Worm (Caenorhabditis elegans) whole organism, mixed stage, embryonic: ENCODE measurements around the gene set-27.

ENCODE experiments used
- ceh-39 ChIP-seq: fragments of 150-350 bp; optimal IDR thresholded peaks from 2 replicates; lab custom pipeline; 2014; ENCODE audit warnings: missing biosample characterization, missing genetic modification characterization
- ceh-43 ChIP-seq: fragments of 200-800 bp; sonication (Bioruptor generic); optimal IDR thresholded peaks from 2 replicates; lab custom pipeline; 2018; ENCODE audit warnings: mild to moderate bottlenecking, missing genetic modification characterization, moderate library complexity, missing compliant biosample characterization
- hlh-1 ChIP-seq: fragments of 150-350 bp; optimal IDR thresholded peaks from 2 replicates; lab custom pipeline; 2014; ENCODE audit warnings: missing biosample characterization, missing genetic modification reagents, missing genetic modification characterization
- lin-13 ChIP-seq: fragments of 150-350 bp; optimal IDR thresholded peaks from 2 replicates; lab custom pipeline; 2014; ENCODE audit warnings: missing biosample characterization, missing genetic modification characterization
- lsy-2 ChIP-seq: fragments of 150-350 bp; optimal IDR thresholded peaks from 2 replicates; lab custom pipeline; 2014; ENCODE audit warnings: missing biosample characterization, missing genetic modification characterization
- mep-1 ChIP-seq: fragments of 150-350 bp; optimal IDR thresholded peaks from 2 replicates; lab custom pipeline; 2017; ENCODE audit warnings: missing biosample characterization, missing genetic modification reagents, missing genetic modification characterization, inconsistent platforms
- nhr-2 ChIP-seq: fragments of 150-350 bp; optimal IDR thresholded peaks from 2 replicates; lab custom pipeline; 2014; ENCODE audit warnings: missing biosample characterization, missing genetic modification characterization
- nhr-237 ChIP-seq: fragments of 150-350 bp; optimal IDR thresholded peaks from 2 replicates; lab custom pipeline; 2014; ENCODE audit warnings: missing biosample characterization, missing genetic modification characterization
- nhr-28 ChIP-seq: fragments of 150-350 bp; optimal IDR thresholded peaks from 2 replicates; lab custom pipeline; 2014; ENCODE audit warnings: missing biosample characterization, missing genetic modification characterization
- snpc-4 ChIP-seq: fragments of 150-350 bp; optimal IDR thresholded peaks from 2 replicates; lab custom pipeline; 2014; ENCODE audit warnings: missing biosample characterization, missing genetic modification characterization
- tbx-8 ChIP-seq: fragments of 200-800 bp; sonication (Bioruptor generic); optimal IDR thresholded peaks from 2 replicates; lab custom pipeline; 2018; ENCODE audit warnings: mild to moderate bottlenecking, missing genetic modification characterization, moderate library complexity, missing compliant biosample characterization
- unc-120 ChIP-seq: sonication (generic microtip); optimal IDR thresholded peaks from 2 replicates; lab custom pipeline; 2017; ENCODE audit warnings: missing genetic modification characterization, missing compliant biosample characterization; ENCODE audit not compliant: poor library complexity, severe bottlenecking
- unc-39 ChIP-seq: fragments of 150-350 bp; optimal IDR thresholded peaks from 2 replicates; lab custom pipeline; 2014; ENCODE audit warnings: missing biosample characterization, missing genetic modification characterization
- zip-8 ChIP-seq: fragments of 150-350 bp; optimal IDR thresholded peaks from 2 replicates; lab custom pipeline; 2014; ENCODE audit warnings: missing biosample characterization, missing genetic modification characterization
- ztf-11 ChIP-seq: fragments of 150-350 bp; optimal IDR thresholded peaks from 2 replicates; lab custom pipeline; 2014; ENCODE audit warnings: missing biosample characterization, missing genetic modification characterization

The set-27 gene

ce11 chrIII:2746553-2746952, 45.8 kb downstream of the set-27 start, which contains the start of gene Y71H2AM.14:
TSS of gene Y71H2AM.14 (minus strand) at chrIII:2746653.
- no peak for TF ChIP-seq unc-120 (tag; lab: Kevin White, UChicago)
- TF ChIP-seq zip-8 (tag; lab: Kevin White, UChicago), result no peak
- TF ChIP-seq ztf-11 (tag; lab: Kevin White, UChicago), result no peak
- no peak for TF ChIP-seq unc-39 (tag; lab: Kevin White, UChicago)
- no peak for TF ChIP-seq ceh-39 (tag; lab: Kevin White, UChicago)
- TF ChIP-seq mep-1, result no peak
- TF ChIP-seq ceh-43 (GFP tag; lab: Kevin White, UChicago), result no peak
- TF ChIP-seq nhr-237 (tag; lab: Kevin White, UChicago), result no peak

DNA sequence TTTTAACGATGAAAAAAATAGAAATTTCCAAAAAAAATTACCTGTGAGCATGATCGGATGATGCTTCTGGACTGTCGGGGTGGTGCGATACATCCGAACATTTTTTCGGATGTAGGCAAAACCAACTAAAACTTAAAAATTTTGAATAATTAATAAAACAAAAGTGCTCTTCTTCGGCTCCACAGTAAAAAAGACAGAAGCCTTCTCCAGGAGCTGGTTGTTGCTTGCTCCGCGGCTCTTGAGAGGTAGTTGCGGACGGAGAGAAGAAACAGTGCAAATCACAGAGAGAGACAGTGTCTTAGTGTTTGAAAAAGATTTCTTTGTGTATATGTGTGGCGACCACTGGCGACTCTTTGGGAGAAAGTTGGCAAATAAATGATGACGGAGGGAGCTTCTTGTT, 55.5 kb downstream of the set-27 start, which contains the start of gene gldi-9:
TSS of gene gldi-9 (minus strand) at position 101 of the 400 bp plus-strand sequence.
- no peak for TF ChIP-seq nhr-28
- TF ChIP-seq hlh-1 (tag; lab: Kevin White, UChicago), result no peak
- no peak for TF ChIP-seq lsy-2 (tag; lab: Kevin White, UChicago)
- no peak for TF ChIP-seq snpc-4
- no peak for TF ChIP-seq unc-39 (tag; lab: Kevin White, UChicago)
- TF ChIP-seq ceh-39 (tag; lab: Kevin White, UChicago), result no peak
- TF ChIP-seq tbx-8 (GFP tag; lab: Kevin White, UChicago), result no peak
- no peak for TF ChIP-seq lin-13 (tag; lab: Kevin White, UChicago)
- TF ChIP-seq nhr-2 (tag; lab: Kevin White, UChicago), result no peak
